Fruit fly (Drosophila melanogaster) whole organism, pupa: ENCODE results near the gene CG14017.

ENCODE experiments used
- CG10348 ChIP-seq: fragments of 200-800 bp; sonication (Bioruptor generic); IDR thresholded peaks from 2 replicates; pipeline ENCODE4 v1.3.6; 2022; ENCODE audit warnings: missing biosample characterization, missing genetic modification characterization
- CG12605 ChIP-seq: fragments of 200-800 bp; sonication (Bioruptor generic); IDR thresholded peaks from 2 replicates; pipeline ENCODE4 v1.3.6; 2022; ENCODE audit warnings: missing biosample characterization, missing genetic modification characterization
- CG13204 ChIP-seq: fragments of 200-800 bp; sonication (Bioruptor generic); optimal IDR thresholded peaks from 2 replicates; lab custom pipeline; 2018; ENCODE audit warnings: missing biosample characterization, mild to moderate bottlenecking, missing genetic modification characterization, moderate library complexity
- CG14655 ChIP-seq: fragments of 200-800 bp; sonication (Bioruptor generic); optimal IDR thresholded peaks from 3 replicates; lab custom pipeline; 2017; ENCODE audit warnings: mild to moderate bottlenecking, missing biosample characterization, missing genetic modification reagents, missing genetic modification characterization
- CG15710 ChIP-seq: fragments of 200-800 bp; sonication (Bioruptor generic); optimal IDR thresholded peaks from 2 replicates; lab custom pipeline; 2018; ENCODE audit warnings: missing biosample characterization, mild to moderate bottlenecking, missing genetic modification characterization, moderate library complexity
- CG17806 ChIP-seq: fragments of 200-800 bp; sonication (Bioruptor generic); optimal IDR thresholded peaks from 2 replicates; lab custom pipeline; 2018; ENCODE audit warnings: missing biosample characterization, mild to moderate bottlenecking, missing genetic modification characterization, moderate library complexity
- CG32121 ChIP-seq: fragments of 200-800 bp; sonication (Bioruptor generic); IDR thresholded peaks from 2 replicates; pipeline ENCODE4 v1.3.6; 2022; ENCODE audit warnings: missing biosample characterization, missing genetic modification characterization
- CG34367 ChIP-seq: fragments of 200-800 bp; sonication (Bioruptor generic); optimal IDR thresholded peaks from 2 replicates; lab custom pipeline; 2018; ENCODE audit warnings: missing biosample characterization, mild to moderate bottlenecking, missing genetic modification characterization
- CG4496 ChIP-seq: fragments of 200-800 bp; sonication (Bioruptor generic); IDR thresholded peaks from 3 replicates; pipeline ENCODE4 v1.3.6; 2022; ENCODE audit warnings: missing biosample characterization, missing genetic modification characterization
- CG8159 ChIP-seq: fragments of 200-800 bp; sonication (Bioruptor generic); optimal IDR thresholded peaks from 3 replicates; lab custom pipeline; 2018; ENCODE audit warnings: missing biosample characterization, mild to moderate bottlenecking, missing genetic modification characterization, moderate library complexity
- CG8301 ChIP-seq: fragments of 200-800 bp; sonication (Bioruptor generic); optimal IDR thresholded peaks from 2 replicates; lab custom pipeline; 2018; ENCODE audit warnings: missing biosample characterization, mild to moderate bottlenecking, missing genetic modification characterization
- CG9948 ChIP-seq: fragments of 200-800 bp; sonication (Bioruptor generic); optimal IDR thresholded peaks from 2 replicates; lab custom pipeline; 2018; ENCODE audit warnings: missing biosample characterization, mild to moderate bottlenecking, missing genetic modification characterization, moderate library complexity
- D1 ChIP-seq: fragments of 200-800 bp; sonication (Bioruptor generic); optimal IDR thresholded peaks from 2 replicates; lab custom pipeline; 2018; ENCODE audit warnings: missing biosample characterization, mild to moderate bottlenecking, missing genetic modification characterization, moderate library complexity
- EcR ChIP-seq: fragments of 200-800 bp; sonication (Bioruptor generic); optimal IDR thresholded peaks from 3 replicates; lab custom pipeline; 2019; ENCODE audit warnings: missing biosample characterization, missing genetic modification characterization, mild to moderate bottlenecking, moderate library complexity, missing genetic modification reagents
- Ets98B ChIP-seq: fragments of 200-800 bp; sonication (Bioruptor generic); IDR thresholded peaks from 2 replicates; pipeline ENCODE4 v1.3.6; 2022; ENCODE audit warnings: missing biosample characterization, missing genetic modification characterization
- Pif1A ChIP-seq: fragments of 200-800 bp; sonication (Bioruptor generic); optimal IDR thresholded peaks from 3 replicates; lab custom pipeline; 2016; ENCODE audit warnings: missing biosample characterization, missing genetic modification characterization
- Pif1B ChIP-seq: fragments of 200-800 bp; sonication (Bioruptor generic); optimal IDR thresholded peaks from 3 replicates; lab custom pipeline; 2016; ENCODE audit warnings: missing biosample characterization, missing genetic modification characterization
- Snoo ChIP-seq: fragments of 200-800 bp; sonication (Bioruptor generic); optimal IDR thresholded peaks from 3 replicates; lab custom pipeline; 2017; ENCODE audit warnings: missing biosample characterization, mild to moderate bottlenecking, missing genetic modification characterization, inconsistent platforms
- fd96Ca ChIP-seq: fragments of 200-800 bp; sonication (Bioruptor generic); IDR thresholded peaks from 3 replicates; pipeline ENCODE4 v1.3.6; 2022; ENCODE audit warnings: missing biosample characterization, missing genetic modification characterization
- gl ChIP-seq: fragments of 200-800 bp; sonication (Bioruptor generic); optimal IDR thresholded peaks from 2 replicates; lab custom pipeline; 2018; ENCODE audit warnings: missing biosample characterization, mild to moderate bottlenecking, missing genetic modification characterization
- rn ChIP-seq: fragments of 200-800 bp; sonication (Bioruptor generic); IDR thresholded peaks from 2 replicates; pipeline ENCODE4 v1.3.6; 2022; ENCODE audit warnings: missing biosample characterization, missing genetic modification characterization

Gene CG14017

dm6 chr2L:5519846-5520384 is 33.8 kb upstream of the CG14017 start, which contains the start of the genes CG7382 and cl:
CG7382 (minus strand) TSS chr2L:5519896.
cl (plus strand) TSS chr2L:5520135.
- TF ChIP-seq CG8159 (tag; lab: Kevin White, UChicago) (peak; percentile 56), EcR (peak; percentile 75), CG4496 (GFP tag; lab: Robert Waterston, UW) (0 out of 3 replicates have a peak, but pooled peaks have one; percentile 34), gl (tag; lab: Kevin White, UChicago) (no peak), CG17806 (tag; lab: Kevin White, UChicago) (peak; percentile 20), CG9948 (tag; lab: Kevin White, UChicago) (peak; percentile 12), CG15710 (tag; lab: Kevin White, UChicago) (peak; percentile 31), CG14655 (no peak), CG12605 (GFP tag; lab: Robert Waterston, UW) (no peak), D1 (tag; lab: Kevin White, UChicago) (no peak), Snoo (no peak), CG32121 (GFP tag; lab: Robert Waterston, UW) (no peak), Pif1A (GFP tag; lab: Kevin White, UChicago) (no peak), rn (GFP tag; lab: Robert Waterston, UW) (no peak), Ets98B (no peak), CG8301 (tag; lab: Kevin White, UChicago) (no peak)
- TF ChIP-seq, all 21 proteins: peak for 6

- TF ChIP-seq CG32121 (GFP tag; lab: Robert Waterston, UW) (no peak), fd96Ca (GFP tag; lab: Robert Waterston, UW) (peak; percentile 51; the same call in 1 of the 3 replicates)
Measured at dm6 chr2L:5520757-5521156, 32.9 kb upstream of the CG14017 start.

DNA sequence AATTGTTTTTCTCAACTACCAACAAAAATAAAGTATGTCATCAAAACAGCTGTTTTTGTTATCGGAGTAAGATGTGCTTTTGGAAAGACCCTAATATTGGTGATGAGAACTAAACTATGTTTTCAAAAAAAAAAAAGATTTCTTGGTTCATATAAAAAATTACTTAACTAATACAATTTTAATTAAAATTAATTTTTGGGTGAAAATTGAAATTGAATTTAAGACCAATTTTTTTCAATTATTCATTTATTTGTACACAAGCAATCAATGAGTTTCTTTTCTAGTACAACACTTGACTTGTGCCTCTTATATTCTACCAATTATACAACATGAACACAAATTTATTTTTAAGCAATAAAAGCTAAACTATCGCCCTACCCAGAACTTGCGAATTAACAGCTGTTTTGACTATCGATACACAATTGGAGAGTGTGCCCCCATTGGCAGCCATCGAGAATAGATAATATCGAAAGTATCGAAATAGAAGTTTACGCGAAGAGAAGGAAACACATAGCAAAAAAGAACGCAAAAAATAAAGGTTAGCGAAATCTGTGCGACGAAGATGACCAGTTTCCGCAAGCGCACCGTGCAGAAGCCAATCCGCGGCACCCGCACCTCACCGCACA is 29.7 kb upstream of the CG14017 start, which contains the start of the genes Vps52 and Elp4:
Gene Vps52 (minus strand): TSS at position 51 of the 626 bp plus-strand sequence.
Gene Elp4 (plus strand): TSS at position 292 of the 626 bp plus-strand sequence.
- TF ChIP-seq CG8301 (tag; lab: Kevin White, UChicago) (no peak), CG32121 (GFP tag; lab: Robert Waterston, UW) (peak; percentile 58; the same call in 1 of the 2 replicates), CG34367 (tag; lab: Kevin White, UChicago) (peak; percentile 64), CG15710 (tag; lab: Kevin White, UChicago) (peak; percentile 65), CG14655 (no peak), CG9948 (tag; lab: Kevin White, UChicago) (peak; percentile 72), gl (tag; lab: Kevin White, UChicago) (no peak), CG17806 (tag; lab: Kevin White, UChicago) (peak; percentile 72), fd96Ca (GFP tag; lab: Robert Waterston, UW) (no peak), CG12605 (GFP tag; lab: Robert Waterston, UW) (0 out of 2 replicates have a peak, but pooled peaks have one; percentile 23), D1 (tag; lab: Kevin White, UChicago) (no peak), Pif1B (no peak), rn (GFP tag; lab: Robert Waterston, UW) (no peak), Snoo (peak; percentile 72), Pif1A (GFP tag; lab: Kevin White, UChicago) (no peak), CG4496 (GFP tag; lab: Robert Waterston, UW) (no peak), EcR (no peak), CG8159 (tag; lab: Kevin White, UChicago) (no peak), CG10348 (GFP tag; lab: Robert Waterston, UW) (no peak), Ets98B (peak; percentile 38; the same call in 1 of the 2 replicates), CG13204 (no peak)

- no peak for TF ChIP-seq CG14655
- TF ChIP-seq CG12605 (GFP tag; lab: Robert Waterston, UW), result no peak
- no peak for TF ChIP-seq CG9948 (tag; lab: Kevin White, UChicago)
- TF ChIP-seq rn (GFP tag; lab: Robert Waterston, UW), result no peak
- TF ChIP-seq CG15710 (tag; lab: Kevin White, UChicago), result no peak
- no peak for TF ChIP-seq fd96Ca (GFP tag; lab: Robert Waterston, UW)
- no peak for TF ChIP-seq Pif1A (GFP tag; lab: Kevin White, UChicago)
- no peak for TF ChIP-seq Snoo
- no peak for TF ChIP-seq CG4496 (GFP tag; lab: Robert Waterston, UW)
- no peak for TF ChIP-seq gl (tag; lab: Kevin White, UChicago)
- no peak for TF ChIP-seq CG10348 (GFP tag; lab: Robert Waterston, UW)
- TF ChIP-seq D1 (tag; lab: Kevin White, UChicago), result no peak
- no peak for TF ChIP-seq EcR
- no peak for TF ChIP-seq Ets98B
- no peak for TF ChIP-seq CG13204
- no peak for TF ChIP-seq CG8301 (tag; lab: Kevin White, UChicago)
- TF ChIP-seq CG34367 (tag; lab: Kevin White, UChicago), result no peak
- TF ChIP-seq, all 21 proteins: peak for 0
Measured at dm6 chr2L:5525723-5526122, 28.0 kb upstream of the CG14017 start, which contains the start of gene Cap-D3. Cap-D3 (plus strand) TSS chr2L:5525905.

DNA sequence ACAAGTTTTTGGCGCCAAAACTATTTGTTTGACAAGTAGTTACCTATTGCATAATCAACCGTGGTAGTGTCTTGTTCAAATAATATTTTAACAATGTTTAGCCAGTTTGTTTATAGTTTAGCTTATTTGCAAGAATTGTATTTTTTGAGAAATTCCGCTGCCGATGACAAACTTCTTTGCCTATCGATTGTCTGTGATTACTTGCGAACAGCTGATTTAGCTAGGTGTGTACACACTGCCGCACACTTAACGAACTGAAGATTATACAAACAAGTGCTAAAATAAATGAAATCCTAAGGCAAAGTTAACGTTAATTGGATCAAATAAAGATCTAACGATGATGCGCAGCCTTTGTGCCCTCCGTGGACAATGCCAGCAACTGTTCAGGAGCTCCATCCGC is 27.0 kb upstream of the CG14017 start, which contains the start of gene Cox11:
Gene Cox11 (plus strand): TSS at position 220 of the 400 bp plus-strand sequence.
- TF ChIP-seq CG8301 (tag; lab: Kevin White, UChicago) (no peak), CG14655 (no peak), CG15710 (tag; lab: Kevin White, UChicago) (no peak), CG10348 (GFP tag; lab: Robert Waterston, UW) (no peak), CG12605 (GFP tag; lab: Robert Waterston, UW) (no peak), Pif1B (no peak), gl (tag; lab: Kevin White, UChicago) (no peak), CG4496 (GFP tag; lab: Robert Waterston, UW) (no peak), EcR (no peak), CG8159 (tag; lab: Kevin White, UChicago) (no peak), fd96Ca (GFP tag; lab: Robert Waterston, UW) (no peak), Snoo (no peak), CG32121 (GFP tag; lab: Robert Waterston, UW) (no peak), D1 (tag; lab: Kevin White, UChicago) (no peak), CG9948 (tag; lab: Kevin White, UChicago) (no peak), rn (GFP tag; lab: Robert Waterston, UW) (no peak), CG13204 (no peak), Ets98B (no peak)
- TF ChIP-seq, all 21 proteins: peak for 0
